Fruit fly (Drosophila melanogaster) whole organism, pupa: ENCODE results near the gene Fur1.

Source experiments
- CG12605 ChIP-seq: fragments of 200-800 bp; sonication (Bioruptor generic); IDR thresholded peaks from 2 replicates; pipeline ENCODE4 v1.3.6; 2022; ENCODE audit warnings: missing biosample characterization, missing genetic modification characterization
- CG8159 ChIP-seq: fragments of 200-800 bp; sonication (Bioruptor generic); optimal IDR thresholded peaks from 3 replicates; lab custom pipeline; 2018; ENCODE audit warnings: missing biosample characterization, mild to moderate bottlenecking, missing genetic modification characterization, moderate library complexity
- CG8301 ChIP-seq: fragments of 200-800 bp; sonication (Bioruptor generic); optimal IDR thresholded peaks from 2 replicates; lab custom pipeline; 2018; ENCODE audit warnings: missing biosample characterization, mild to moderate bottlenecking, missing genetic modification characterization
- CG9948 ChIP-seq: fragments of 200-800 bp; sonication (Bioruptor generic); optimal IDR thresholded peaks from 2 replicates; lab custom pipeline; 2018; ENCODE audit warnings: missing biosample characterization, mild to moderate bottlenecking, missing genetic modification characterization, moderate library complexity
- EcR ChIP-seq: fragments of 200-800 bp; sonication (Bioruptor generic); optimal IDR thresholded peaks from 3 replicates; lab custom pipeline; 2019; ENCODE audit warnings: missing biosample characterization, missing genetic modification characterization, mild to moderate bottlenecking, moderate library complexity, missing genetic modification reagents
- Ets98B ChIP-seq: fragments of 200-800 bp; sonication (Bioruptor generic); IDR thresholded peaks from 2 replicates; pipeline ENCODE4 v1.3.6; 2022; ENCODE audit warnings: missing biosample characterization, missing genetic modification characterization
- fd96Ca ChIP-seq: fragments of 200-800 bp; sonication (Bioruptor generic); IDR thresholded peaks from 3 replicates; pipeline ENCODE4 v1.3.6; 2022; ENCODE audit warnings: missing biosample characterization, missing genetic modification characterization

dm6 chr3R:25495753-25496152 is 22.9 kb upstream of the Fur1 start:
- TF ChIP-seq EcR (GFP tag; lab: Kevin White, UChicago) (no peak), CG12605 (no peak), CG8301 (no peak), CG9948 (tag; lab: Kevin White, UChicago) (no peak), Ets98B (GFP tag; lab: Robert Waterston, UW) (no peak), fd96Ca (GFP tag; lab: Robert Waterston, UW) (no peak), CG8159 (tag; lab: Kevin White, UChicago) (no peak)
